Fruit fly (Drosophila melanogaster) whole organism, embryonic: ENCODE results near the gene CG33124.

Source experiments
- CG12155 ChIP-seq: fragments of 200-800 bp; sonication (Bioruptor generic); optimal IDR thresholded peaks from 3 replicates; lab custom pipeline; 2016; ENCODE audit warnings: missing biosample characterization, missing genetic modification characterization
- CG12236 ChIP-seq: fragments of 200-800 bp; sonication (Bioruptor generic); optimal IDR thresholded peaks from 2 replicates; lab custom pipeline; 2016; ENCODE audit warnings: missing biosample characterization, missing genetic modification characterization
- CG14710 ChIP-seq: fragments of 200-800 bp; sonication (Bioruptor generic); optimal IDR thresholded peaks from 3 replicates; lab custom pipeline; 2019; ENCODE audit warnings: missing biosample characterization, mild to moderate bottlenecking, missing genetic modification characterization, moderate library complexity
- CG15514 ChIP-seq: fragments of 200-800 bp; sonication (Bioruptor generic); optimal IDR thresholded peaks from 3 replicates; lab custom pipeline; 2017; ENCODE audit warnings: missing biosample characterization, missing genetic modification characterization, mild to moderate bottlenecking, moderate library complexity, missing genetic modification reagents
- CG1602 ChIP-seq: fragments of 200-800 bp; sonication (Bioruptor generic); optimal IDR thresholded peaks from 3 replicates; lab custom pipeline; 2016; ENCODE audit warnings: missing biosample characterization, missing genetic modification characterization
- CG16779 ChIP-seq: fragments of 200-800 bp; sonication (Bioruptor generic); IDR thresholded peaks from 2 replicates; pipeline ENCODE4 v1.3.6; 2022; ENCODE audit warnings: missing biosample characterization, missing genetic modification characterization
- CG17328 ChIP-seq: fragments of 200-800 bp; sonication (Bioruptor generic); IDR thresholded peaks from 2 replicates; pipeline ENCODE4 v1.3.6; 2022; ENCODE audit warnings: missing biosample characterization, missing genetic modification characterization
- CG17385 ChIP-seq: fragments of 200-800 bp; sonication (Bioruptor generic); optimal IDR thresholded peaks from 3 replicates; lab custom pipeline; 2018; ENCODE audit warnings: missing biosample characterization, mild to moderate bottlenecking, missing genetic modification characterization
- CG3065 ChIP-seq: fragments of 200-800 bp; sonication (Bioruptor generic); optimal IDR thresholded peaks from 2 replicates; lab custom pipeline; 2016; ENCODE audit warnings: missing biosample characterization, missing genetic modification characterization
- CG32767 ChIP-seq: fragments of 200-800 bp; sonication (Bioruptor generic); IDR thresholded peaks from 2 replicates; pipeline ENCODE4 v1.3.6; 2022; ENCODE audit warnings: missing biosample characterization, missing genetic modification characterization
- CG4404 ChIP-seq: fragments of 200-800 bp; sonication (Bioruptor generic); IDR thresholded peaks from 2 replicates; pipeline ENCODE4 v1.3.6; 2022; ENCODE audit warnings: missing biosample characterization, missing genetic modification characterization
- CG5953 ChIP-seq: fragments of 200-800 bp; sonication (Bioruptor generic); IDR thresholded peaks from 2 replicates; pipeline ENCODE4 v1.3.6; 2022; ENCODE audit warnings: missing biosample characterization, missing genetic modification characterization
- CG7271 ChIP-seq: fragments of 200-800 bp; sonication (Bioruptor generic); optimal IDR thresholded peaks from 2 replicates; lab custom pipeline; 2018; ENCODE audit warnings: missing biosample characterization, mild to moderate bottlenecking, missing genetic modification characterization, moderate library complexity
- CG7928 ChIP-seq: fragments of 200-800 bp; sonication (Bioruptor generic); optimal IDR thresholded peaks from 2 replicates; lab custom pipeline; 2017; ENCODE audit warnings: missing biosample characterization, mild to moderate bottlenecking, missing genetic modification characterization
- CG8281 ChIP-seq: fragments of 200-800 bp; sonication (Bioruptor generic); optimal IDR thresholded peaks from 2 replicates; lab custom pipeline; 2018; ENCODE audit warnings: missing biosample characterization, mild to moderate bottlenecking, missing genetic modification characterization, moderate library complexity
- CG8359 ChIP-seq: fragments of 200-800 bp; sonication (Bioruptor generic); optimal IDR thresholded peaks from 2 replicates; lab custom pipeline; 2017; ENCODE audit warnings: missing biosample characterization, mild to moderate bottlenecking, missing genetic modification characterization, borderline replicate concordance
- CG8478 ChIP-seq: fragments of >200 bp; optimal IDR thresholded peaks from 2 replicates; lab custom pipeline; 2018
- D19A ChIP-seq: fragments of 200-800 bp; optimal IDR thresholded peaks from 3 replicates; lab custom pipeline; 2019; ENCODE audit warnings: missing biosample characterization, mild to moderate bottlenecking, missing genetic modification characterization, moderate library complexity
- Dbx ChIP-seq: fragments of 200-800 bp; sonication (Bioruptor generic); IDR thresholded peaks from 3 replicates; pipeline ENCODE4 v1.3.6; 2022; ENCODE audit warnings: missing biosample characterization, missing genetic modification characterization
- Deaf1 ChIP-seq: fragments of 200-800 bp; optimal IDR thresholded peaks from 3 replicates; lab custom pipeline; 2019; ENCODE audit warnings: missing biosample characterization, mild to moderate bottlenecking, missing genetic modification characterization, moderate library complexity
- ERR ChIP-seq: fragments of 200-800 bp; sonication (Bioruptor generic); optimal IDR thresholded peaks from 2 replicates; lab custom pipeline; 2016; ENCODE audit warnings: missing biosample characterization, missing genetic modification characterization
- Ets65A ChIP-seq: fragments of 200-800 bp; sonication (Bioruptor generic); peaks from one replicate; lab custom pipeline; 2016; ENCODE audit warnings: missing biosample characterization, missing genetic modification characterization
- Hsf ChIP-seq: fragments of 200-800 bp; sonication (Bioruptor generic); optimal IDR thresholded peaks from 3 replicates; lab custom pipeline; 2016; ENCODE audit warnings: missing biosample characterization, missing genetic modification characterization
- Lhr ChIP-seq: fragments of 200-800 bp; sonication (Bioruptor generic); optimal IDR thresholded peaks from 3 replicates; lab custom pipeline; 2017; ENCODE audit warnings: mild to moderate bottlenecking, missing biosample characterization, missing genetic modification reagents, missing genetic modification characterization
- Mes4 ChIP-seq: fragments of 200-800 bp; sonication (Bioruptor generic); optimal IDR thresholded peaks from 2 replicates; lab custom pipeline; 2016; ENCODE audit warnings: missing biosample characterization, missing genetic modification characterization
- Nf-YA ChIP-seq: fragments of 200-800 bp; sonication (Bioruptor generic); IDR thresholded peaks from 2 replicates; pipeline ENCODE4 v1.3.6; 2022; ENCODE audit warnings: missing biosample characterization, missing genetic modification characterization
- Opbp ChIP-seq: fragments of 200-800 bp; sonication (Bioruptor generic); IDR thresholded peaks from 3 replicates; pipeline ENCODE4 v1.3.6; 2022; ENCODE audit warnings: missing biosample characterization, missing genetic modification characterization; ENCODE audit not compliant: partially characterized antibody
- PHDP ChIP-seq: fragments of 200-800 bp; sonication (Bioruptor generic); optimal IDR thresholded peaks from 3 replicates; lab custom pipeline; 2018; ENCODE audit warnings: missing biosample characterization, mild to moderate bottlenecking, missing genetic modification characterization, moderate library complexity
- Rx ChIP-seq: fragments of 200-800 bp; sonication (Bioruptor generic); IDR thresholded peaks from 2 replicates; pipeline ENCODE4 v1.3.6; 2022; ENCODE audit warnings: missing biosample characterization, missing genetic modification characterization
- Xbp1 ChIP-seq: fragments of 200-800 bp; sonication (Bioruptor generic); optimal IDR thresholded peaks from 3 replicates; lab custom pipeline; 2016; ENCODE audit warnings: missing biosample characterization, mild to moderate bottlenecking, missing genetic modification characterization
- ab ChIP-seq: fragments of 200-800 bp; sonication (Bioruptor generic); optimal IDR thresholded peaks from 2 replicates; lab custom pipeline; 2016; ENCODE audit warnings: missing biosample characterization, missing genetic modification characterization
- ac ChIP-seq: fragments of 200-800 bp; sonication (Bioruptor generic); optimal IDR thresholded peaks from 3 replicates; lab custom pipeline; 2017; ENCODE audit warnings: missing biosample characterization, mild to moderate bottlenecking, missing genetic modification characterization
- bbx ChIP-seq: fragments of 200-800 bp; sonication (Bioruptor generic); IDR thresholded peaks from 2 replicates; pipeline ENCODE4 v1.3.6; 2022; ENCODE audit warnings: missing biosample characterization, missing genetic modification characterization; ENCODE audit not compliant: partially characterized antibody
- chif ChIP-seq, 2 experiments: fragments of 200-800 bp; sonication (Bioruptor generic); optimal IDR thresholded peaks; 3 replicates each; lab custom pipeline; 2016; ENCODE audit warnings: missing biosample characterization in 2 of 2, missing genetic modification characterization in 2 of 2
- dmrt99B ChIP-seq: fragments of 200-800 bp; sonication (Bioruptor generic); optimal IDR thresholded peaks from 2 replicates; lab custom pipeline; 2018; ENCODE audit warnings: missing biosample characterization, mild to moderate bottlenecking, missing genetic modification characterization, moderate library complexity
- emc ChIP-seq: fragments of 200-800 bp; sonication (Bioruptor generic); optimal IDR thresholded peaks from 2 replicates; lab custom pipeline; 2016; ENCODE audit warnings: missing biosample characterization, missing genetic modification characterization
- eve ChIP-seq, 2 experiments: fragments of >200 bp; optimal IDR thresholded peaks; 2 replicates each; lab custom pipeline; 2017; ENCODE audit warnings: missing biosample characterization in 2 of 2, missing genetic modification characterization in 2 of 2
- gfzf ChIP-seq: fragments of 200-800 bp; sonication (Bioruptor generic); optimal IDR thresholded peaks from 2 replicates; lab custom pipeline; 2016; ENCODE audit warnings: missing biosample characterization, mild to moderate bottlenecking, missing genetic modification characterization, moderate library complexity
- grn ChIP-seq: fragments of 200-800 bp; sonication (Bioruptor generic); optimal IDR thresholded peaks from 3 replicates; lab custom pipeline; 2017; ENCODE audit warnings: missing biosample characterization, missing genetic modification characterization
- ham ChIP-seq: fragments of 200-800 bp; sonication (Bioruptor generic); IDR thresholded peaks from 2 replicates; pipeline ENCODE4 v1.3.6; 2022; ENCODE audit warnings: missing biosample characterization, missing genetic modification characterization
- hbn ChIP-seq: fragments of 200-800 bp; sonication (Bioruptor generic); IDR thresholded peaks from 2 replicates; pipeline ENCODE4 v1.3.6; 2022; ENCODE audit warnings: missing biosample characterization, missing genetic modification characterization; ENCODE audit not compliant: partially characterized antibody
- klu ChIP-seq: fragments of 200-800 bp; sonication (Bioruptor generic); IDR thresholded peaks from 2 replicates; pipeline ENCODE4 v1.3.6; 2022; ENCODE audit warnings: missing biosample characterization, missing genetic modification characterization
- lov ChIP-seq, 2 experiments: fragments of 200-800 bp in 1 of 2; fragments of >200 bp in 1 of 2; sonication (Bioruptor generic) in 1 of 2; IDR thresholded peaks in 1 of 2; optimal IDR thresholded peaks in 1 of 2; 2 replicates in 1 of 2; 3 replicates in 1 of 2; pipeline versions ENCODE4 v1.3.6 to Lab custom; 2017 to 2022; ENCODE audit warnings: missing biosample characterization in 1 of 2, missing genetic modification characterization in 1 of 2
- maf-S ChIP-seq: fragments of 200-800 bp; sonication (Bioruptor generic); optimal IDR thresholded peaks from 2 replicates; lab custom pipeline; 2016; ENCODE audit warnings: missing biosample characterization, missing genetic modification characterization
- peb ChIP-seq: fragments of 200-800 bp; sonication (Bioruptor generic); IDR thresholded peaks from 2 replicates; pipeline ENCODE4 v1.3.6; 2022; ENCODE audit warnings: missing biosample characterization, missing genetic modification characterization
- pfk ChIP-seq: fragments of 200-800 bp; sonication (Bioruptor generic); optimal IDR thresholded peaks from 2 replicates; lab custom pipeline; 2018; ENCODE audit warnings: missing biosample characterization, mild to moderate bottlenecking, missing genetic modification characterization, moderate library complexity
- rib ChIP-seq: fragments of 200-800 bp; sonication (Bioruptor generic); IDR thresholded peaks from 2 replicates; pipeline ENCODE4 v1.3.6; 2022; ENCODE audit warnings: missing biosample characterization, missing genetic modification characterization
- scrt ChIP-seq: fragments of 200-800 bp; sonication (Bioruptor generic); optimal IDR thresholded peaks from 2 replicates; lab custom pipeline; 2018; ENCODE audit warnings: missing biosample characterization, mild to moderate bottlenecking, missing genetic modification characterization, moderate library complexity
- unc-4 ChIP-seq: fragments of 200-800 bp; sonication (Bioruptor generic); IDR thresholded peaks from 2 replicates; pipeline ENCODE4 v1.3.6; 2022; ENCODE audit warnings: missing biosample characterization, missing genetic modification characterization; ENCODE audit not compliant: partially characterized antibody
- vfl ChIP-seq: fragments of 200-800 bp; sonication (Bioruptor generic); optimal IDR thresholded peaks from 2 replicates; lab custom pipeline; 2016; ENCODE audit warnings: missing biosample characterization, missing genetic modification characterization
- zfh1 ChIP-seq: fragments of 200-800 bp; sonication (Bioruptor generic); IDR thresholded peaks from 3 replicates; pipeline ENCODE4 v1.3.6; 2022; ENCODE audit warnings: missing biosample characterization, missing genetic modification characterization

CG33124 gene

dm6 chr2L:2180120-2180539 lies 28.8 kb downstream of the CG33124 start (continued):
- TF ChIP-seq CG1602 (peak; percentile 85), ac (peak; percentile 78), CG12236 (GFP tag; lab: Kevin White, UChicago) (peak; percentile 44), CG15514 (GFP tag; lab: Kevin White, UChicago) (peak; percentile 74), gfzf (GFP tag; lab: Kevin White, UChicago) (no peak), lov (optimal IDR thresholded peaks at IDR 0.05; lab: Kevin White, UChicago) (no peak), lov (GFP tag; IDR thresholded peaks at IDR 0.05; lab: Robert Waterston, UW) (peak; percentile 89), CG8281 (peak; percentile 72), zfh1 (peak; percentile 93), ab (peak; percentile 2), CG3065 (GFP tag; lab: Kevin White, UChicago) (peak; percentile 69), Opbp (GFP tag; lab: Robert Waterston, UW) (no peak), Ets65A (peak; percentile 98), klu (GFP tag; lab: Robert Waterston, UW) (peak; percentile 64), CG12155 (GFP tag; lab: Kevin White, UChicago) (peak; percentile 67), CG17328 (peak; percentile 93), eve (GFP tag; optimal IDR thresholded peaks at IDR 0.05; lab: Kevin White, UChicago) (no peak), PHDP (tag; lab: Kevin White, UChicago) (peak; percentile 93), Lhr (GFP tag; lab: Kevin White, UChicago) (peak; percentile 83), vfl (peak; percentile 63), Deaf1 (tag; lab: Kevin White, UChicago) (peak; percentile 73), Mes4 (GFP tag; lab: Kevin White, UChicago) (peak; percentile 76), Dbx (GFP tag; lab: Robert Waterston, UW) (peak; percentile 84), pfk (GFP tag; lab: Kevin White, UChicago) (no peak), Rx (GFP tag; lab: Robert Waterston, UW) (peak; percentile 86), CG14710 (tag; lab: Kevin White, UChicago) (peak; percentile 92), chif (GFP tag; optimal IDR thresholded peaks at IDR 0.05; lab: Kevin White, UChicago) (peak; percentile 79 to 83), hbn (GFP tag; lab: Robert Waterston, UW) (no peak), CG32767 (GFP tag; lab: Robert Waterston, UW) (peak; percentile 85), CG8478 (lab: Kevin White, UChicago) (no peak), rib (GFP tag; lab: Robert Waterston, UW) (peak; percentile 73), Xbp1 (GFP tag; lab: Kevin White, UChicago) (peak; percentile 90), ham (peak; percentile 60; the same call in 1 of the 2 replicates), Nf-YA (peak; percentile 81), emc (peak; percentile 17), CG4404 (peak; percentile 84), CG17385 (GFP tag; lab: Kevin White, UChicago) (peak; percentile 86), CG16779 (GFP tag; lab: Robert Waterston, UW) (peak; percentile 73; the same call in 1 of the 2 replicates), CG7928 (GFP tag; lab: Kevin White, UChicago) (peak; percentile 27), grn (peak; percentile 29), Hsf (GFP tag; lab: Kevin White, UChicago) (peak; percentile 75), dmrt99B (tag; lab: Kevin White, UChicago) (peak; percentile 96), maf-S (GFP tag; lab: Kevin White, UChicago) (peak; percentile 38), D19A (peak; percentile 89), peb (GFP tag; lab: Robert Waterston, UW) (peak; percentile 83), CG7271 (tag; lab: Kevin White, UChicago) (peak; percentile 71), bbx (GFP tag; lab: Robert Waterston, UW) (no peak), scrt (GFP tag; lab: Kevin White, UChicago) (peak; percentile 82), unc-4 (no peak), CG5953 (GFP tag; lab: Robert Waterston, UW) (peak; percentile 87), CG8359 (GFP tag; lab: Kevin White, UChicago) (peak; percentile 76), ERR (GFP tag; lab: Kevin White, UChicago) (peak; percentile 59)
